Worm (Caenorhabditis elegans) whole organism, L2 larva: Measurements from ENCODE around the gene irld-26.

Experiments
- egl-27 ChIP-seq: sonication (generic microtip); optimal IDR thresholded peaks from 3 replicates; lab custom pipeline; 2017; ENCODE audit warnings: missing biosample characterization, missing genetic modification reagents, missing genetic modification characterization
- lin-13 ChIP-seq: fragments of 150-350 bp; optimal IDR thresholded peaks from 2 replicates; lab custom pipeline; 2014; ENCODE audit warnings: missing biosample characterization, missing genetic modification reagents, missing genetic modification characterization
- nhr-10 ChIP-seq: sonication (generic microtip); optimal IDR thresholded peaks from 2 replicates; lab custom pipeline; 2017; ENCODE audit warnings: missing biosample characterization, missing genetic modification characterization
- nhr-11 ChIP-seq: fragments of 150-350 bp; optimal IDR thresholded peaks from 2 replicates; lab custom pipeline; 2014; ENCODE audit warnings: missing biosample characterization, missing genetic modification characterization
- nhr-12 ChIP-seq: fragments of 150-350 bp; optimal IDR thresholded peaks from 2 replicates; lab custom pipeline; 2014; ENCODE audit warnings: missing biosample characterization, missing genetic modification characterization
- nhr-237 ChIP-seq: fragments of 150-350 bp; optimal IDR thresholded peaks from 2 replicates; lab custom pipeline; 2014; ENCODE audit warnings: missing biosample characterization, missing genetic modification characterization
- zag-1 ChIP-seq: fragments of 150-350 bp; optimal IDR thresholded peaks from 2 replicates; lab custom pipeline; 2014; ENCODE audit warnings: missing biosample characterization, missing genetic modification characterization

DNA sequence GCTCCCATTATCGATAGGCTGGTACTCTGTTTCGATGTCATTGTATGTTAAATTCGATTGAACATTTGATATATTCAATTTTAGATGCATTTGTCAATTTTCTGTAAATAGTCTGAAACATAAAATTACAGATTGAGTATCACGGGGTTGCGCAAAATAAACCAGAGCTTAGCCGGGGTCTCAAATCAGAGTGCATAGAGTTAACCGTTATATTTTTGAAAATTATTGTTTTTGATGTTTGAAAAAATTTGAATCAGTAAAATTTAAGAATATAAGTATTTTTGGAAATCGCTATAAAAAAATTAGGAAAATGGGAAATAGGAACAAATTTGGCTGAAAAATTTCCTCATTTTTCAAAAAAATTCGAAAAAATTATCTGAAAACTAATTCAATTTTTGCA is 45.4 kb upstream of the irld-26 start, which contains the start of gene F10A3.17:
- TF ChIP-seq nhr-237 (tag; lab: Kevin White, UChicago) (no peak), egl-27 (tag; lab: Kevin White, UChicago) (no peak), nhr-11 (no peak), nhr-10 (tag; lab: Kevin White, UChicago) (no peak), nhr-12 (tag; lab: Kevin White, UChicago) (no peak), lin-13 (GFP tag; lab: Kevin White, UChicago) (no peak), zag-1 (no peak)
